Fruit fly (Drosophila melanogaster) whole organism, embryonic: ENCODE data around the gene Brms1.

Experiments
- B-H1 ChIP-seq: fragments of 200-800 bp; sonication (Bioruptor generic); IDR thresholded peaks from 3 replicates; pipeline ENCODE4 v1.3.6; 2022; ENCODE audit warnings: missing biosample characterization, missing genetic modification characterization
- Bgb ChIP-seq: fragments of 200-800 bp; sonication (Bioruptor generic); IDR thresholded peaks from 2 replicates; pipeline ENCODE4 v1.3.6; 2022; ENCODE audit warnings: missing biosample characterization, missing genetic modification characterization; ENCODE audit not compliant: partially characterized antibody
- CG10654 ChIP-seq: fragments of 200-800 bp; sonication (Bioruptor generic); optimal IDR thresholded peaks from 2 replicates; lab custom pipeline; 2016; ENCODE audit warnings: missing biosample characterization, missing genetic modification characterization
- CG14441 ChIP-seq: fragments of 200-800 bp; sonication (Bioruptor generic); IDR thresholded peaks from 2 replicates; pipeline ENCODE4 v1.3.6; 2022; ENCODE audit warnings: missing biosample characterization, missing genetic modification characterization
- CG15479 ChIP-seq: fragments of 200-800 bp; sonication (Bioruptor generic); optimal IDR thresholded peaks from 3 replicates; lab custom pipeline; 2019; ENCODE audit warnings: missing biosample characterization, mild to moderate bottlenecking, missing genetic modification characterization, moderate library complexity
- CG16813 ChIP-seq: fragments of 200-800 bp; sonication (Bioruptor generic); IDR thresholded peaks from 3 replicates; pipeline ENCODE4 v1.3.6; 2022; ENCODE audit warnings: missing biosample characterization, missing genetic modification characterization; ENCODE audit not compliant: partially characterized antibody
- CG16815 ChIP-seq: fragments of 200-800 bp; sonication (Bioruptor generic); optimal IDR thresholded peaks from 3 replicates; lab custom pipeline; 2017; ENCODE audit warnings: missing biosample characterization, mild to moderate bottlenecking, missing genetic modification characterization
- CG16863 ChIP-seq: fragments of 200-800 bp; sonication (Bioruptor generic); optimal IDR thresholded peaks from 3 replicates; lab custom pipeline; 2016; ENCODE audit warnings: missing biosample characterization, missing genetic modification characterization
- CG17385 ChIP-seq: fragments of 200-800 bp; sonication (Bioruptor generic); optimal IDR thresholded peaks from 3 replicates; lab custom pipeline; 2018; ENCODE audit warnings: missing biosample characterization, mild to moderate bottlenecking, missing genetic modification characterization
- CG3163 ChIP-seq: fragments of 200-800 bp; sonication (Bioruptor generic); optimal IDR thresholded peaks from 3 replicates; lab custom pipeline; 2016; ENCODE audit warnings: missing biosample characterization, missing genetic modification characterization
- CG3726 ChIP-seq: fragments of 200-800 bp; sonication (Bioruptor generic); IDR thresholded peaks from 3 replicates; pipeline ENCODE4, ENCODE4 v1.3.6; 2022; ENCODE audit warnings: missing biosample characterization, missing genetic modification characterization
- CG4424 ChIP-seq: fragments of 200-800 bp; sonication (Bioruptor generic); optimal IDR thresholded peaks from 3 replicates; lab custom pipeline; 2016; ENCODE audit warnings: missing biosample characterization, missing genetic modification characterization
- CG7271 ChIP-seq: fragments of 200-800 bp; sonication (Bioruptor generic); optimal IDR thresholded peaks from 2 replicates; lab custom pipeline; 2018; ENCODE audit warnings: missing biosample characterization, mild to moderate bottlenecking, missing genetic modification characterization, moderate library complexity
- CG8281 ChIP-seq: fragments of 200-800 bp; sonication (Bioruptor generic); optimal IDR thresholded peaks from 2 replicates; lab custom pipeline; 2018; ENCODE audit warnings: missing biosample characterization, mild to moderate bottlenecking, missing genetic modification characterization, moderate library complexity
- CG8388 ChIP-seq: fragments of 200-800 bp; sonication (Bioruptor generic); optimal IDR thresholded peaks from 2 replicates; lab custom pipeline; 2019; ENCODE audit warnings: missing biosample characterization, mild to moderate bottlenecking, missing genetic modification characterization, moderate library complexity
- CG8765 ChIP-seq: fragments of 200-800 bp; sonication (Bioruptor generic); IDR thresholded peaks from 2 replicates; pipeline ENCODE4 v1.3.6; 2022; ENCODE audit warnings: missing biosample characterization, missing genetic modification characterization
- CkIIα-i1 ChIP-seq: fragments of 200-800 bp; sonication (Bioruptor generic); IDR thresholded peaks from 2 replicates; pipeline ENCODE4 v1.3.6; 2022; ENCODE audit warnings: missing biosample characterization, missing genetic modification characterization
- D ChIP-seq, 2 experiments: fragments of 200-800 bp in 1 of 2; fragments of >200 bp in 1 of 2; sonication (Bioruptor generic) in 1 of 2; optimal IDR thresholded peaks; 2 replicates in 1 of 2; 3 replicates in 1 of 2; lab custom pipeline; 2017; ENCODE audit warnings: mild to moderate bottlenecking in 1 of 2, missing biosample characterization in 1 of 2, missing genetic modification characterization in 1 of 2, missing genetic modification reagents in 1 of 2
- Dbx ChIP-seq: fragments of 200-800 bp; sonication (Bioruptor generic); IDR thresholded peaks from 3 replicates; pipeline ENCODE4 v1.3.6; 2022; ENCODE audit warnings: missing biosample characterization, missing genetic modification characterization
- Deaf1 ChIP-seq: fragments of 200-800 bp; optimal IDR thresholded peaks from 3 replicates; lab custom pipeline; 2019; ENCODE audit warnings: missing biosample characterization, mild to moderate bottlenecking, missing genetic modification characterization, moderate library complexity
- Dip3 ChIP-seq: fragments of 200-800 bp; sonication (Bioruptor generic); optimal IDR thresholded peaks from 3 replicates; lab custom pipeline; 2016; ENCODE audit warnings: missing biosample characterization, missing genetic modification characterization
- Doc3 ChIP-seq: fragments of 200-800 bp; sonication (Bioruptor generic); IDR thresholded peaks from 3 replicates; pipeline ENCODE4 v1.3.6; 2022; ENCODE audit warnings: missing biosample characterization, missing genetic modification characterization; ENCODE audit not compliant: partially characterized antibody
- H2.0 ChIP-seq: fragments of 200-800 bp; sonication (Bioruptor generic); IDR thresholded peaks from 2 replicates; pipeline ENCODE4 v1.3.6; 2022; ENCODE audit warnings: missing biosample characterization, missing genetic modification characterization
- HLH3B ChIP-seq: fragments of 200-800 bp; sonication (Bioruptor generic); IDR thresholded peaks from 2 replicates; pipeline ENCODE4 v1.3.6; 2022; ENCODE audit warnings: missing biosample characterization, missing genetic modification characterization
- Hmr ChIP-seq: fragments of 200-800 bp; sonication (Bioruptor generic); optimal IDR thresholded peaks from 3 replicates; lab custom pipeline; 2017; ENCODE audit warnings: mild to moderate bottlenecking, missing biosample characterization, missing genetic modification reagents, missing genetic modification characterization
- Hr3 ChIP-seq: fragments of 200-800 bp; sonication (Bioruptor generic); optimal IDR thresholded peaks from 3 replicates; lab custom pipeline; 2016; ENCODE audit warnings: missing biosample characterization, missing genetic modification characterization
- Kr ChIP-seq: fragments of 200-800 bp; sonication (Bioruptor generic); optimal IDR thresholded peaks from 2 replicates; lab custom pipeline; 2017; ENCODE audit warnings: missing biosample characterization, mild to moderate bottlenecking, missing genetic modification characterization
- Rx ChIP-seq: fragments of 200-800 bp; sonication (Bioruptor generic); IDR thresholded peaks from 2 replicates; pipeline ENCODE4 v1.3.6; 2022; ENCODE audit warnings: missing biosample characterization, missing genetic modification characterization
- Six4 ChIP-seq: fragments of 200-800 bp; sonication (Bioruptor generic); optimal IDR thresholded peaks from 2 replicates; lab custom pipeline; 2016; ENCODE audit warnings: missing biosample characterization, missing genetic modification characterization
- Spps ChIP-seq: fragments of 200-800 bp; sonication (Bioruptor generic); optimal IDR thresholded peaks from 2 replicates; lab custom pipeline; 2018; ENCODE audit warnings: missing biosample characterization, mild to moderate bottlenecking, missing genetic modification characterization
- Sry-δ ChIP-seq: fragments of 200-800 bp; sonication (Bioruptor generic); optimal IDR thresholded peaks from 2 replicates; lab custom pipeline; 2016; ENCODE audit warnings: missing biosample characterization, missing genetic modification characterization
- cg ChIP-seq: fragments of 200-800 bp; sonication (Bioruptor generic); optimal IDR thresholded peaks from 3 replicates; lab custom pipeline; 2019; ENCODE audit warnings: missing biosample characterization, mild to moderate bottlenecking, missing genetic modification characterization, moderate library complexity
- chinmo ChIP-seq: fragments of 200-800 bp; sonication (Bioruptor generic); IDR thresholded peaks from 4 replicates; pipeline ENCODE4 v1.3.6; 2022; ENCODE audit warnings: missing biosample characterization, missing genetic modification characterization; ENCODE audit not compliant: partially characterized antibody
- ci ChIP-seq: fragments of 200-800 bp; sonication (Bioruptor generic); IDR thresholded peaks from 3 replicates; pipeline ENCODE4 v1.3.6; 2022; ENCODE audit warnings: missing biosample characterization, missing genetic modification characterization
- cwo ChIP-seq: fragments of 200-800 bp; sonication (Bioruptor generic); optimal IDR thresholded peaks from 3 replicates; lab custom pipeline; 2017; ENCODE audit warnings: missing biosample characterization, missing genetic modification characterization, mild to moderate bottlenecking, moderate library complexity, missing genetic modification reagents
- dysf ChIP-seq: fragments of 200-800 bp; sonication (Bioruptor generic); IDR thresholded peaks from 3 replicates; pipeline ENCODE4 v1.3.6; 2022; ENCODE audit warnings: missing biosample characterization, missing genetic modification characterization
- gce ChIP-seq: fragments of 200-800 bp; sonication (Bioruptor generic); IDR thresholded peaks from 3 replicates; pipeline ENCODE4 v1.3.6; 2022; ENCODE audit warnings: missing biosample characterization, missing genetic modification characterization
- grn ChIP-seq: fragments of 200-800 bp; sonication (Bioruptor generic); optimal IDR thresholded peaks from 3 replicates; lab custom pipeline; 2017; ENCODE audit warnings: missing biosample characterization, missing genetic modification characterization
- gro ChIP-seq: fragments of 200-800 bp; sonication (Bioruptor generic); optimal IDR thresholded peaks from 2 replicates; lab custom pipeline; 2016; ENCODE audit warnings: missing biosample characterization, missing genetic modification characterization
- ind ChIP-seq: fragments of 200-800 bp; sonication (Bioruptor generic); optimal IDR thresholded peaks from 3 replicates; lab custom pipeline; 2016; ENCODE audit warnings: missing biosample characterization, missing genetic modification characterization
- nom ChIP-seq: fragments of 200-800 bp; sonication (Bioruptor generic); optimal IDR thresholded peaks from 2 replicates; lab custom pipeline; 2017; ENCODE audit warnings: missing biosample characterization, missing genetic modification characterization, mild to moderate bottlenecking, moderate library complexity, missing genetic modification reagents
- oc ChIP-seq: fragments of 200-800 bp; sonication (Bioruptor generic); optimal IDR thresholded peaks from 2 replicates; lab custom pipeline; 2018; ENCODE audit warnings: missing biosample characterization, mild to moderate bottlenecking, missing genetic modification characterization, moderate library complexity
- run ChIP-seq: fragments of 200-800 bp; sonication (Bioruptor generic); optimal IDR thresholded peaks from 3 replicates; lab custom pipeline; 2018; ENCODE audit warnings: missing biosample characterization, mild to moderate bottlenecking, missing genetic modification characterization
- sens ChIP-seq: fragments of 200-800 bp; sonication (Bioruptor generic); peaks from one replicate; lab custom pipeline; 2016; ENCODE audit warnings: missing biosample characterization, missing genetic modification characterization
- sna ChIP-seq: fragments of 200-800 bp; sonication (Bioruptor generic); IDR thresholded peaks from 2 replicates; pipeline ENCODE4 v1.3.6; 2022; ENCODE audit warnings: missing biosample characterization, missing genetic modification characterization; ENCODE audit not compliant: partially characterized antibody
- stc ChIP-seq: fragments of 200-800 bp; sonication (Bioruptor generic); IDR thresholded peaks from 2 replicates; pipeline ENCODE4 v1.3.6; 2022; ENCODE audit warnings: missing biosample characterization, missing genetic modification characterization
- trem ChIP-seq: fragments of 200-800 bp; optimal IDR thresholded peaks from 3 replicates; lab custom pipeline; 2019; ENCODE audit warnings: missing biosample characterization, mild to moderate bottlenecking, missing genetic modification characterization, moderate library complexity
- tx ChIP-seq: fragments of 200-800 bp; sonication (Bioruptor generic); optimal IDR thresholded peaks from 2 replicates; lab custom pipeline; 2016; ENCODE audit warnings: missing biosample characterization, missing genetic modification characterization
- vvl ChIP-seq: fragments of 200-800 bp; sonication (Bioruptor generic); IDR thresholded peaks from 2 replicates; pipeline ENCODE4 v1.3.6; 2022; ENCODE audit warnings: missing biosample characterization, missing genetic modification characterization

Gene Brms1

dm6 chrX:12937825-12938520 lies 28.6 kb upstream of the Brms1 start (continued):
- TF ChIP-seq CG17385 (peak; percentile 17), Deaf1 (peak; percentile 48), CG8765 (GFP tag; lab: Robert Waterston, UW) (no peak), CG16863 (GFP tag; lab: Kevin White, UChicago) (no peak), CG16813 (GFP tag; lab: Robert Waterston, UW) (no peak), Bgb (GFP tag; lab: Robert Waterston, UW) (no peak), CG10654 (GFP tag; lab: Kevin White, UChicago) (no peak), ci (GFP tag; lab: Robert Waterston, UW) (no peak), gro (GFP tag; lab: Kevin White, UChicago) (no peak), H2.0 (GFP tag; lab: Robert Waterston, UW) (no peak), CG8281 (tag; lab: Kevin White, UChicago) (no peak), gce (0 out of 3 replicates have a peak, but pooled peaks have one; percentile 19), stc (GFP tag; lab: Robert Waterston, UW) (no peak), Kr (GFP tag; lab: Kevin White, UChicago) (no peak), Rx (no peak), tx (GFP tag; lab: Kevin White, UChicago) (no peak), dysf (GFP tag; lab: Robert Waterston, UW) (peak; percentile 59; the same call in 2 of the 3 replicates), Dip3 (no peak), Doc3 (GFP tag; lab: Robert Waterston, UW) (no peak), oc (tag; lab: Kevin White, UChicago) (no peak), CG3163 (GFP tag; lab: Kevin White, UChicago) (no peak), run (tag; lab: Kevin White, UChicago) (no peak), cwo (GFP tag; lab: Kevin White, UChicago) (peak; percentile 55), CG15479 (GFP tag; lab: Kevin White, UChicago) (peak; percentile 31), CkIIα-i1 (GFP tag; lab: Robert Waterston, UW) (no peak), Hr3 (GFP tag; lab: Kevin White, UChicago) (peak; percentile 20), CG7271 (tag; lab: Kevin White, UChicago) (no peak), ind (GFP tag; lab: Kevin White, UChicago) (no peak), Spps (tag; lab: Kevin White, UChicago) (no peak), sna (GFP tag; lab: Robert Waterston, UW) (no peak), CG16815 (GFP tag; lab: Kevin White, UChicago) (no peak), B-H1 (GFP tag; lab: Robert Waterston, UW) (no peak; the same call in 2 of the 3 replicates), grn (GFP tag; lab: Kevin White, UChicago) (no peak), CG14441 (no peak), CG4424 (GFP tag; lab: Kevin White, UChicago) (no peak), vvl (GFP tag; lab: Robert Waterston, UW) (peak; percentile 31; the same call in 1 of the 2 replicates), CG8388 (peak; percentile 46), HLH3B (GFP tag; lab: Robert Waterston, UW) (0 out of 2 replicates have a peak, but pooled peaks have one; percentile 14), Six4 (no peak), Hmr (GFP tag; lab: Kevin White, UChicago) (peak; percentile 72), cg (GFP tag; lab: Kevin White, UChicago) (peak; percentile 89), trem (tag; lab: Kevin White, UChicago) (no peak), CG3726 (GFP tag; lab: Robert Waterston, UW) (no peak), Dbx (GFP tag; lab: Robert Waterston, UW) (no peak), D (optimal IDR thresholded peaks at IDR 0.05; lab: Kevin White, UChicago) (peak; percentile 84), D (GFP tag; optimal IDR thresholded peaks at IDR 0.05; lab: Kevin White, UChicago) (no peak), sens (peak; percentile 49), Sry-δ (GFP tag; lab: Kevin White, UChicago) (no peak), chinmo (GFP tag; lab: Robert Waterston, UW) (0 out of 4 replicates have a peak, but pooled peaks have one; percentile 56), nom (GFP tag; lab: Kevin White, UChicago) (no peak)
